Fruit fly (Drosophila melanogaster): Measurements from ENCODE around the gene CG13857.

The CG13857 gene

dm6 chr3R:22356464-22357410 lies 37.2 kb downstream of the CG13857 start, which contains the start of gene Sar1 (continued):
- TF ChIP-seq Stat92E (GFP tag; optimal IDR thresholded peaks at IDR 0.05) (peak in 1 of 3 experiments; percentile 90), CG10321 (GFP tag; IDR thresholded peaks at IDR 0.05) (no peak), trem (tag; optimal IDR thresholded peaks at IDR 0.05) (peak; percentile 89), CG2199 (GFP tag; IDR thresholded peaks at IDR 0.05) (no peak), Elba2 (GFP tag; optimal IDR thresholded peaks at IDR 0.05) (peak; percentile 76), CG6254 (GFP tag; optimal IDR thresholded peaks at IDR 0.05) (peak; percentile 16), Blimp-1 (GFP tag; optimal IDR thresholded peaks at IDR 0.05) (peak; percentile 11), CG6791 (GFP tag; IDR thresholded peaks at IDR 0.05; ENCODE audit: partially characterized antibody) (peak; percentile 95), CG32772 (GFP tag; IDR thresholded peaks at IDR 0.05) (peak; percentile 55), HmgD (GFP tag; optimal IDR thresholded peaks at IDR 0.05) (peak; percentile 88), odd (GFP tag; optimal IDR thresholded peaks at IDR 0.05) (peak; percentile 35), pita (GFP tag; optimal IDR thresholded peaks at IDR 0.05) (peak; percentile 97), D (optimal IDR thresholded peaks at IDR 0.05) (peak; percentile 61), D (GFP tag; optimal IDR thresholded peaks at IDR 0.05) (no peak), HLH54F (GFP tag; optimal IDR thresholded peaks at IDR 0.05) (peak; percentile 23), CG10979 (tag; optimal IDR thresholded peaks at IDR 0.05) (no peak), H2.0 (GFP tag; IDR thresholded peaks at IDR 0.05) (0 out of 2 replicates have a peak, but pooled peaks have one; percentile 9), pros (GFP tag; optimal IDR thresholded peaks at IDR 0.05) (no peak), dan (GFP tag; IDR thresholded peaks at IDR 0.05) (no peak), Max (GFP tag; optimal IDR thresholded peaks at IDR 0.05) (no peak), CG15514 (GFP tag; optimal IDR thresholded peaks at IDR 0.05) (peak; percentile 96), oc (tag; optimal IDR thresholded peaks at IDR 0.05) (no peak), CG1603 (tag; optimal IDR thresholded peaks at IDR 0.05) (peak; percentile 92), crol (GFP tag; IDR thresholded peaks at IDR 0.05) (0 out of 2 replicates have a peak, but pooled peaks have one; percentile 9), C15 (GFP tag; IDR thresholded peaks at IDR 0.05) (no peak), CG32532 (GFP tag; IDR thresholded peaks at IDR 0.05) (0 out of 2 replicates have a peak, but pooled peaks have one; percentile 9), Mad (GFP tag; optimal IDR thresholded peaks at IDR 0.05) (peak; percentile 63), CG9817 (tag; optimal IDR thresholded peaks at IDR 0.05) (peak; percentile 28), hth (optimal IDR thresholded peaks at IDR 0.05) (no peak), CG2120 (GFP tag; optimal IDR thresholded peaks at IDR 0.05) (peak; percentile 50), Dfd (GFP tag; optimal IDR thresholded peaks at IDR 0.05) (peak in 1 of 2 experiments; percentile 16), cad (GFP tag; optimal IDR thresholded peaks at IDR 0.05) (no peak), bigmax (GFP tag; optimal IDR thresholded peaks at IDR 0.05) (no peak), CG4617 (GFP tag; optimal IDR thresholded peaks at IDR 0.05; ENCODE audit: borderline replicate concordance) (peak; percentile 60), grau (tag; optimal IDR thresholded peaks at IDR 0.05) (peak; percentile 41), H15 (GFP tag; IDR thresholded peaks at IDR 0.05) (no peak), ab (GFP tag; optimal IDR thresholded peaks at IDR 0.05) (no peak), shn (GFP tag; optimal IDR thresholded peaks at IDR 0.05) (peak; percentile 41), CG12299 (tag; optimal IDR thresholded peaks at IDR 0.05) (no peak), CG31365 (tag; optimal IDR thresholded peaks at IDR 0.05) (no peak), her (GFP tag; optimal IDR thresholded peaks at IDR 0.05) (no peak), hkb (optimal IDR thresholded peaks at IDR 0.05) (peak; percentile 56), hkb (GFP tag; IDR thresholded peaks at IDR 0.05) (no peak), CG2678 (tag; optimal IDR thresholded peaks at IDR 0.05) (no peak), TFAM (GFP tag; optimal IDR thresholded peaks at IDR 0.05) (no peak), sna (GFP tag; IDR thresholded peaks at IDR 0.05; ENCODE audit: partially characterized antibody) (peak; percentile 95), CG34376 (GFP tag; optimal IDR thresholded peaks at IDR 0.05) (peak; percentile 20), CG13287 (GFP tag; IDR thresholded peaks at IDR 0.05; ENCODE audit: partially characterized antibody) (peak; percentile 98), CG3281 (GFP tag; optimal IDR thresholded peaks at IDR 0.05) (peak; percentile 12)
